Fruit fly (Drosophila melanogaster): ENCODE measurements around the gene CG14551.

Gene CG14551

DNA sequence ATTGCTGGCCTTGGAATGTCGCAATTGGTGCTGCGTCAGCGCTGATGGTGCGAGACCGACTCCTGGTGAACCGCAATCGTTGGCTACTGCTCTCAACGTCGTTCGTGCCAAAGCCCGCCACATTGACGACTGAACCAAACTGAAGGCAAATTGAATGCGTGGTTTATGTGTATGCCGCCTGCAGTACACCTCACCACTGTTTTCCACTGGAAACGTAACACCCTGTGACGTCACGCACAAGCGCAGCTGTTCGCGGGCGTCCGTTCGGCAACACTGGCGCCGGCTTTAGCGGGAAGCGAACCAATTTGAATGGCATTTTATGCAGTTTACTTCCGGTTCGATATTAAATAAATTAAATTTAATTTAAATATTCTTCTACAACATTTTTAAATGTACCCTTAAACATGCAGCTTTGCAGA lies 7.6 kb downstream of the CG14551 start, which contains the start of gene Cmpk (continued):
- peak; percentile 77 for TF ChIP-seq BtbVII (GFP tag; optimal IDR thresholded peaks at IDR 0.05)
- peak; percentile 41 for TF ChIP-seq CG8388 (GFP tag; optimal IDR thresholded peaks at IDR 0.05)
- peak; percentile 23 for TF ChIP-seq CG11398 (GFP tag; optimal IDR thresholded peaks at IDR 0.05)
- no peak for TF ChIP-seq usp (GFP tag; optimal IDR thresholded peaks at IDR 0.05)
- TF ChIP-seq CG7786 (GFP tag; optimal IDR thresholded peaks at IDR 0.05): peak; percentile 39
- TF ChIP-seq en (GFP tag; optimal IDR thresholded peaks at IDR 0.05): peak; percentile 9
- peak; percentile 40; the same call in 1 of the 3 replicates for TF ChIP-seq CG34224 (GFP tag; IDR thresholded peaks at IDR 0.05; ENCODE audit: partially characterized antibody)
- peak; percentile 85 for TF ChIP-seq Dp (GFP tag; optimal IDR thresholded peaks at IDR 0.05)
- peak; percentile 58 for TF ChIP-seq CoRest (tag; optimal IDR thresholded peaks at IDR 0.05)
- peak; percentile 61 for TF ChIP-seq CG4424 (GFP tag; optimal IDR thresholded peaks at IDR 0.05)
- peak; percentile 52; the same call in 1 of the 2 replicates for TF ChIP-seq sim (GFP tag; IDR thresholded peaks at IDR 0.05)
- TF ChIP-seq CG30431 (GFP tag; optimal IDR thresholded peaks at IDR 0.05): peak; percentile 64

DNA sequence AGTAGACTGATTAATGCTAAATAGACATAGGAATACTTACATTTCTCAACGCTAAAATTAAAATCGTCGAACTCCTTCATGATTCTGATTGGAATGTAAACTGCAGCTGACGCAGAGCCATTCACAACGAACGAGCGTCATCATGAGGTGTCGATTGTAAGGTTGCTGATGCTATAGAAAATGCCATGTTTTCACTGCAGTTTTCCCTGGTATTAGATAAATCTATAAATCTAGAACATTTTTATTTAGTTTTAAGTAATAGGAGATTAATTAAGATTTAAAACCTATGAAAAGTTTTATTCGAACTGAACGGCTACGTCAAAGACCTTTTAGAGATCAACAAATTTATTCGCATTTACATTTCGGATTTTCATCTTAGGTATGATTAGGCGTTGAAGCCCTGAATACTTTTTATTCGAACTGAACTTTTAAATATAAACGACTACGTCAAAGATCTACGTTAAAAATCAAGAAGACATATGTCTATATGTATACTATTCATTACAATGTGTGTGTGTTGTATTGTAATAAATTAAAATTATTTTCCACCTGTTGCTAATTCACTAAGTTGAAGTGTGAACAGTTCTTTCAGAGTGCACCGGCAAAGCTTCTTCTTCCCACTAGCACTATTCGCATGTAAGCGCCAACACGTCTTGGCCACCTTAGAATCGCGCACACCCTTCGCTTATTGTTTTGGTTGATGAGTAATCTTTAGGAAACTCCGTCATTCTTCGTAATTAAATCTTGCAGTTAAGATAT lies 10.5 kb downstream of the CG14551 start, which contains the start of the genes Exo84 and Vps2:
Exo84 (minus strand) TSS at position 108 of the 759 bp plus-strand sequence.
Vps2 (plus strand) TSS at position 672 of the 759 bp plus-strand sequence.
- TF ChIP-seq shn (GFP tag; optimal IDR thresholded peaks at IDR 0.05) (peak; percentile 7), dmrt11E (tag; optimal IDR thresholded peaks at IDR 0.05) (peak; percentile 43), CG10462 (GFP tag; optimal IDR thresholded peaks at IDR 0.05) (no peak), tio (GFP tag; optimal IDR thresholded peaks at IDR 0.05) (no peak), kah (GFP tag; optimal IDR thresholded peaks at IDR 0.05) (peak; percentile 87), Ssrp (tag; optimal IDR thresholded peaks at IDR 0.05) (peak; percentile 44), Sry-β (GFP tag; optimal IDR thresholded peaks at IDR 0.05) (no peak), az2 (GFP tag; optimal IDR thresholded peaks at IDR 0.05) (peak; percentile 41), Neu2 (GFP tag; optimal IDR thresholded peaks at IDR 0.05; ENCODE audit: borderline replicate concordance) (no peak), CG13296 (GFP tag; optimal IDR thresholded peaks at IDR 0.05) (no peak), Meics (GFP tag; optimal IDR thresholded peaks at IDR 0.05) (no peak), CG2120 (GFP tag; optimal IDR thresholded peaks at IDR 0.05) (peak; percentile 65), CG32772 (GFP tag; IDR thresholded peaks at IDR 0.05) (no peak), gem (tag; optimal IDR thresholded peaks at IDR 0.05) (peak; percentile 69), al (GFP tag; IDR thresholded peaks at IDR 0.05) (peak; percentile 38; the same call in 1 of the 2 replicates), Eip74EF (GFP tag; optimal IDR thresholded peaks at IDR 0.05) (peak in 1 of 2 experiments; percentile 36), Hmx (GFP tag; optimal IDR thresholded peaks at IDR 0.05) (peak; percentile 37), CG15269 (tag; optimal IDR thresholded peaks at IDR 0.05) (peak; percentile 57), CG8478 (optimal IDR thresholded peaks at IDR 0.05) (no peak), wek (GFP tag; optimal IDR thresholded peaks at IDR 0.05) (no peak), CG1603 (tag; optimal IDR thresholded peaks at IDR 0.05) (peak; percentile 24), btn (GFP tag; optimal IDR thresholded peaks at IDR 0.05) (no peak), dan (GFP tag; IDR thresholded peaks at IDR 0.05) (no peak), CG15696 (tag; optimal IDR thresholded peaks at IDR 0.05) (peak; percentile 61), ATbp (GFP tag; optimal IDR thresholded peaks at IDR 0.05) (no peak), Rfx (GFP tag; IDR thresholded peaks at IDR 0.05) (peak; percentile 31; the same call in 1 of the 2 replicates), CG4424 (GFP tag; optimal IDR thresholded peaks at IDR 0.05) (peak; percentile 42), MESR4 (GFP tag; optimal IDR thresholded peaks at IDR 0.05) (no peak), CG16815 (GFP tag; optimal IDR thresholded peaks at IDR 0.05) (peak; percentile 66), twi (tag; optimal IDR thresholded peaks at IDR 0.05) (peak; percentile 43), fd96Cb (tag; optimal IDR thresholded peaks at IDR 0.05) (peak; percentile 9), lilli (GFP tag; optimal IDR thresholded peaks at IDR 0.05) (peak; percentile 33), z (GFP tag; IDR thresholded peaks at IDR 0.05) (no peak), dmrt99B (tag; optimal IDR thresholded peaks at IDR 0.05) (no peak), Nf-YB (GFP tag; optimal IDR thresholded peaks at IDR 0.05) (no peak), CG11560 (tag; IDR thresholded peaks at IDR 0.05) (peak; percentile 13; the same call in 1 of the 3 replicates), CG3838 (GFP tag; optimal IDR thresholded peaks at IDR 0.05) (no peak)

Data from whole organism, embryonic.